Worm (Caenorhabditis elegans): ENCODE results near the gene srd-48.

ce11 chrX:12296392-12296791 is 39.5 kb upstream of the srd-48 start, which contains the start of gene W06D11.2:
- TF ChIP-seq elt-3 (tag; optimal IDR thresholded peaks at IDR 0.05) (no peak), unc-30 (tag; optimal IDR thresholded peaks at IDR 0.05) (no peak), zag-1 (tag; optimal IDR thresholded peaks at IDR 0.05) (no peak), fkh-10 (GFP tag; optimal IDR thresholded peaks at IDR 0.05) (no peak), alr-1 (tag; optimal IDR thresholded peaks at IDR 0.05; ENCODE audit: borderline replicate concordance) (no peak), isw-1 (GFP tag; IDR thresholded peaks at IDR 0.05) (no peak), lin-35 (GFP tag; optimal IDR thresholded peaks at IDR 0.05) (no peak), fos-1 (tag; optimal IDR thresholded peaks at IDR 0.05) (no peak), ama-1 (optimal IDR thresholded peaks at IDR 0.05) (no peak), nhr-76 (tag; optimal IDR thresholded peaks at IDR 0.05) (no peak), jun-1 (tag; optimal IDR thresholded peaks at IDR 0.05) (no peak), aly-2 (tag; optimal IDR thresholded peaks at IDR 0.05) (no peak), tbx-2 (tag; optimal IDR thresholded peaks at IDR 0.05) (no peak)
